Worm (Caenorhabditis elegans) whole organism, L4/young adult: Measurements from ENCODE around the gene aqp-2.

Experiments
- W03F9.2 ChIP-seq: fragments of 150-350 bp; optimal IDR thresholded peaks from 2 replicates; lab custom pipeline; 2014; ENCODE audit warnings: missing biosample characterization, missing genetic modification characterization
- dao-5 ChIP-seq: sonication (generic microtip); optimal IDR thresholded peaks from 2 replicates; lab custom pipeline; 2016; ENCODE audit warnings: missing genotype, missing genetic modification characterization, moderate library complexity, missing compliant biosample characterization
- him-1 ChIP-seq: sonication (generic microtip); optimal IDR thresholded peaks from 2 replicates; lab custom pipeline; 2016; ENCODE audit warnings: missing genotype, missing genetic modification reagents, missing genetic modification characterization, missing compliant biosample characterization

The aqp-2 gene

DNA sequence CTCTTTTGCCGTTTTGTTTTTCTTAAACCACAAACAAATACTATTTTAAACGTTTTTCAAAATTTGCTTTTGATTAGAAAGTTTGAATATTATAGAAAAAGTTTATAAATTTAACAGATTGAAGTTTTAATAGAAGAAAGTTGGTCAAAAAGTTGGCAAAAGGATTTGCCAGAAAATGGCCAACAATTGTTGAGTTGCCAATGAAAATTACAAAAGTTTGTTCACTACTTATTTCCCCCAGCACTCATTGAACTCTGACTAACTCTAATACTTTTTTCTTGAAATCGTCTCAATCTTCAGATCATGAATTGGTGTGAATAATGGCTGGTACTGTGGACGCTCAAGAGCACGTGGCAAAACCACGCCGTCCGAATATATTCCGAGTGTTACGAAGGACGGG lies 51.7 kb downstream of the aqp-2 start, which contains the start of gene ZK1067.4:
ZK1067.4 (plus strand) TSS at position 301 of the 400 bp plus-strand sequence.
- no peak for TF ChIP-seq W03F9.2 (tag; lab: Kevin White, UChicago)
- no peak for TF ChIP-seq dao-5
- no peak for TF ChIP-seq him-1 (tag; lab: Kevin White, UChicago)
